Fruit fly (Drosophila melanogaster): ENCODE measurements around the gene CG14011.

Gene CG14011

DNA sequence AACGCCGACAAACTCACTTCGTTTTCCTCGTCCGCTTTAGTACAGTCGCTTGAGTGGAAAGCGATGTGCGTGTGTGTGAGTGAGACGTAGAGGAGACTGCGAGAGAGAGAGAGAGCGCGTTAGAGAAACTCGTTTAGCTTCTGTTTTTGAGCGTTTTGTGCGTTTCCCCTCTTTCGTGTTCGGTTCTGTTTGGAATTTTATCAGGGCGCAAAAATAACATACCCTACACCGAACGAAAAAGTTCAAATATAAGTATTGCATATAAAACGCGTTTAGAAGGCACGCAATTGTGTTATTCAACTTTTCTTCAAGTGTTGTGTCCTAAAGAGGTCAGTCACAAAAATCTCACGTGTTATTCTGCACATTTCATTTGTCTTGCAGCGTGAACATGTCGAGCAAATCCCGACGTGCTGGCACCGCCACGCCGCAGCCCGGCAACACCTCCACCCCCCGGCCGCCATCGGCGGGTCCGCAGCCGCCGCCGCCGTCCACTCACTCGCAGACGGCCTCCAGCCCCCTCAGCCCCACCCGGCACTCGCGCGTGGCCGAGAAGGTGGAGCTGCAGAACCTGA lies 37.9 kb downstream of the CG14011 start:
- TF ChIP-seq Atf3 (GFP tag; optimal IDR thresholded peaks at IDR 0.05) (no peak), CG11695 (GFP tag; IDR thresholded peaks at IDR 0.05) (peak; percentile 70), CG8924 (tag; optimal IDR thresholded peaks at IDR 0.05) (peak; percentile 43), CG34376 (GFP tag; optimal IDR thresholded peaks at IDR 0.05) (peak; percentile 27), CG18476 (GFP tag; optimal IDR thresholded peaks at IDR 0.05) (no peak), BtbVII (GFP tag; optimal IDR thresholded peaks at IDR 0.05) (no peak), CG18619 (GFP tag; optimal IDR thresholded peaks at IDR 0.05) (peak; percentile 31), CG30403 (GFP tag; optimal IDR thresholded peaks at IDR 0.05) (peak; percentile 57), CG7372 (GFP tag; IDR thresholded peaks at IDR 0.05) (peak; percentile 21; the same call in 1 of the 2 replicates), CG6813 (GFP tag; optimal IDR thresholded peaks at IDR 0.05) (peak; percentile 61), CG11398 (GFP tag; optimal IDR thresholded peaks at IDR 0.05) (peak; percentile 29), fd96Cb (tag; optimal IDR thresholded peaks at IDR 0.05) (no peak), Hr51 (GFP tag; optimal IDR thresholded peaks at IDR 0.05) (peak in 1 of 2 experiments; percentile 7), crol (GFP tag; IDR thresholded peaks at IDR 0.05) (peak; percentile 95), CG11696 (GFP tag; IDR thresholded peaks at IDR 0.05) (0 out of 2 replicates have a peak, but pooled peaks have one; percentile 23), trem (tag; optimal IDR thresholded peaks at IDR 0.05) (peak; percentile 26), CG42726 (GFP tag; IDR thresholded peaks at IDR 0.05; ENCODE audit: partially characterized antibody) (peak; percentile 54; the same call in 1 of the 2 replicates), so (GFP tag; IDR thresholded peaks at IDR 0.05) (peak; percentile 70; the same call in 1 of the 3 replicates), PHDP (tag; optimal IDR thresholded peaks at IDR 0.05) (peak; percentile 57), Hr3 (GFP tag; optimal IDR thresholded peaks at IDR 0.05) (peak; percentile 50), Hsf (GFP tag; optimal IDR thresholded peaks at IDR 0.05) (peak; percentile 55), CG15514 (GFP tag; optimal IDR thresholded peaks at IDR 0.05) (peak; percentile 36), seq (GFP tag; IDR thresholded peaks at IDR 0.05) (0 out of 2 replicates have a peak, but pooled peaks have one; percentile 46), NFAT (GFP tag; IDR thresholded peaks at IDR 0.05) (0 out of 2 replicates have a peak, but pooled peaks have one; percentile 47), pho (GFP tag; optimal IDR thresholded peaks at IDR 0.05) (peak; percentile 38), ab (GFP tag; optimal IDR thresholded peaks at IDR 0.05) (peak; percentile 15), gsb (GFP tag; IDR thresholded peaks at IDR 0.05) (peak; percentile 46; the same call in 1 of the 2 replicates), dpn (GFP tag; optimal IDR thresholded peaks at IDR 0.05) (peak; percentile 24 to 72), Med (GFP tag) (peak; percentile 95), CG17359 (tag; optimal IDR thresholded peaks at IDR 0.05) (peak; percentile 44), Sry-δ (GFP tag; optimal IDR thresholded peaks at IDR 0.05) (no peak), Fer3 (tag; optimal IDR thresholded peaks at IDR 0.05) (peak; percentile 37), row (GFP tag; IDR thresholded peaks at IDR 0.05) (peak; percentile 82), CG10543 (GFP tag; optimal IDR thresholded peaks at IDR 0.05) (peak; percentile 45), CrebB (tag; optimal IDR thresholded peaks at IDR 0.05) (peak; percentile 36), Gug (GFP tag; IDR thresholded peaks at IDR 0.05) (peak; percentile 28; the same call in 1 of the 4 replicates), danr (GFP tag; IDR thresholded peaks at IDR 0.05) (peak; percentile 24; the same call in 1 of the 2 replicates), sr (GFP tag; IDR thresholded peaks at IDR 0.05) (0 out of 3 replicates have a peak, but pooled peaks have one; percentile 21), nerfin-1 (tag; optimal IDR thresholded peaks at IDR 0.05) (peak; percentile 26), p53 (GFP tag; optimal IDR thresholded peaks at IDR 0.05) (peak; percentile 61), CG10209 (GFP tag; optimal IDR thresholded peaks at IDR 0.05) (peak; percentile 40), H2.0 (GFP tag; IDR thresholded peaks at IDR 0.05) (peak; percentile 42; the same call in 1 of the 2 replicates), CG12104 (GFP tag; optimal IDR thresholded peaks at IDR 0.05) (no peak), CG13424 (tag; optimal IDR thresholded peaks at IDR 0.05) (peak; percentile 49), CG5953 (GFP tag; IDR thresholded peaks at IDR 0.05) (0 out of 2 replicates have a peak, but pooled peaks have one; percentile 36), tin (GFP tag; optimal IDR thresholded peaks at IDR 0.05) (peak; percentile 38), CG3726 (GFP tag; IDR thresholded peaks at IDR 0.05) (0 out of 3 replicates have a peak, but pooled peaks have one; percentile 29), peb (GFP tag; IDR thresholded peaks at IDR 0.05) (no peak; the same call in 1 of the 2 replicates), h (optimal IDR thresholded peaks at IDR 0.05) (no peak)
